Fruit fly (Drosophila melanogaster) whole organism, prepupa: Measurements from ENCODE around the gene CG10445.
A peak's percentile ranks its signal among the peaks of the same experiment; 100 is the strongest.

Source experiments
- Blimp-1 ChIP-seq: fragments of 200-800 bp; sonication (Bioruptor generic); optimal IDR thresholded peaks from 3 replicates; lab custom pipeline; 2017; ENCODE audit warnings: missing biosample characterization, missing genetic modification characterization, mild to moderate bottlenecking, moderate library complexity, missing genetic modification reagents
- CG10631 ChIP-seq: fragments of 200-800 bp; sonication (Bioruptor generic); optimal IDR thresholded peaks from 2 replicates; lab custom pipeline; 2016; ENCODE audit warnings: missing biosample characterization, missing genetic modification characterization
- CG11762 ChIP-seq: fragments of 200-800 bp; sonication (Bioruptor generic); optimal IDR thresholded peaks from 3 replicates; lab custom pipeline; 2016; ENCODE audit warnings: missing biosample characterization, missing genetic modification characterization; ENCODE audit not compliant: insufficient read depth
- CG11902 ChIP-seq: fragments of 200-800 bp; sonication (Bioruptor generic); optimal IDR thresholded peaks from 3 replicates; lab custom pipeline; 2016; ENCODE audit warnings: missing biosample characterization, missing genetic modification characterization
- CG15336 ChIP-seq: fragments of 200-800 bp; sonication (Bioruptor generic); IDR thresholded peaks from 2 replicates; pipeline ENCODE4 v1.3.6; 2022; ENCODE audit warnings: missing biosample characterization, missing genetic modification characterization
- CG1621 ChIP-seq: fragments of 200-800 bp; sonication (Bioruptor generic); optimal IDR thresholded peaks from 3 replicates; lab custom pipeline; 2018; ENCODE audit warnings: missing biosample characterization, mild to moderate bottlenecking, missing genetic modification characterization
- CG16779 ChIP-seq: fragments of 200-800 bp; sonication (Bioruptor generic); optimal IDR thresholded peaks from 3 replicates; lab custom pipeline; 2017; ENCODE audit warnings: missing biosample characterization, mild to moderate bottlenecking, missing genetic modification characterization
- CG3032 ChIP-seq: fragments of 200-800 bp; optimal IDR thresholded peaks from 2 replicates; lab custom pipeline; 2019; ENCODE audit warnings: missing biosample characterization, mild to moderate bottlenecking, missing genetic modification characterization, moderate library complexity
- CG31627 ChIP-seq: fragments of 200-800 bp; sonication (Bioruptor generic); optimal IDR thresholded peaks from 3 replicates; lab custom pipeline; 2016; ENCODE audit warnings: missing biosample characterization, missing genetic modification characterization
- CG32006 ChIP-seq: fragments of 200-800 bp; sonication (Bioruptor generic); optimal IDR thresholded peaks from 3 replicates; lab custom pipeline; 2017; ENCODE audit warnings: missing biosample characterization, mild to moderate bottlenecking, missing genetic modification characterization
- CG4318 ChIP-seq: fragments of 200-800 bp; sonication (Bioruptor generic); optimal IDR thresholded peaks from 3 replicates; lab custom pipeline; 2017; ENCODE audit warnings: missing biosample characterization, mild to moderate bottlenecking, missing genetic modification characterization
- CG6163 ChIP-seq: fragments of 200-800 bp; sonication (Bioruptor generic); IDR thresholded peaks from 3 replicates; pipeline ENCODE4 v1.3.6; 2022; ENCODE audit warnings: missing biosample characterization, missing genetic modification characterization
- CG6276 ChIP-seq: fragments of 200-800 bp; sonication (Bioruptor generic); optimal IDR thresholded peaks from 2 replicates; lab custom pipeline; 2017; ENCODE audit warnings: missing biosample characterization, mild to moderate bottlenecking, missing genetic modification characterization
- CG6808 ChIP-seq: fragments of 200-800 bp; sonication (Bioruptor generic); optimal IDR thresholded peaks from 3 replicates; lab custom pipeline; 2017; ENCODE audit warnings: missing biosample characterization, missing genetic modification characterization, mild to moderate bottlenecking, moderate library complexity, missing genetic modification reagents
- CG6854 ChIP-seq: fragments of 200-800 bp; sonication (Bioruptor generic); optimal IDR thresholded peaks from 2 replicates; lab custom pipeline; 2017; ENCODE audit warnings: missing biosample characterization, mild to moderate bottlenecking, missing genetic modification characterization
- CG7368 ChIP-seq: fragments of 200-800 bp; sonication (Bioruptor generic); optimal IDR thresholded peaks from 3 replicates; lab custom pipeline; 2016; ENCODE audit warnings: missing biosample characterization, missing genetic modification characterization
- CG8632 ChIP-seq: fragments of 200-800 bp; sonication (Bioruptor generic); optimal IDR thresholded peaks from 3 replicates; lab custom pipeline; 2016; ENCODE audit warnings: missing biosample characterization, missing genetic modification characterization
- Eip78C ChIP-seq: fragments of 200-800 bp; sonication (Bioruptor generic); peaks from one replicate; lab custom pipeline; 2016; ENCODE audit warnings: missing biosample characterization, missing genetic modification characterization
- Eip93F ChIP-seq: fragments of 200-800 bp; sonication (Bioruptor generic); optimal IDR thresholded peaks from 2 replicates; lab custom pipeline; 2016; ENCODE audit warnings: missing biosample characterization, mild to moderate bottlenecking, missing genetic modification characterization
- Hr38 ChIP-seq: sonication (Bioruptor generic); optimal IDR thresholded peaks from 2 replicates; lab custom pipeline; 2016; ENCODE audit warnings: missing biosample characterization, missing genetic modification characterization
- Hr4 ChIP-seq: fragments of 200-800 bp; sonication (Bioruptor generic); optimal IDR thresholded peaks from 3 replicates; lab custom pipeline; 2016; ENCODE audit warnings: missing biosample characterization, missing genetic modification characterization
- Lpt ChIP-seq: fragments of 200-800 bp; sonication (Bioruptor generic); optimal IDR thresholded peaks from 3 replicates; lab custom pipeline; 2016; ENCODE audit warnings: missing biosample characterization, missing genetic modification characterization
- Met ChIP-seq: fragments of 200-800 bp; sonication (Bioruptor generic); optimal IDR thresholded peaks from 3 replicates; lab custom pipeline; 2016; ENCODE audit warnings: missing biosample characterization, missing genetic modification characterization
- OdsH ChIP-seq: fragments of 200-800 bp; sonication (Bioruptor generic); optimal IDR thresholded peaks from 3 replicates; lab custom pipeline; 2016; ENCODE audit warnings: missing biosample characterization, missing genetic modification characterization
- Smox ChIP-seq: fragments of 200-800 bp; sonication (Bioruptor generic); optimal IDR thresholded peaks from 3 replicates; lab custom pipeline; 2016; ENCODE audit warnings: missing biosample characterization, missing genetic modification characterization
- Sox14 ChIP-seq: fragments of 200-800 bp; sonication (Bioruptor generic); optimal IDR thresholded peaks from 3 replicates; lab custom pipeline; 2016; ENCODE audit warnings: missing biosample characterization, missing genetic modification characterization
- acj6 ChIP-seq: fragments of 200-800 bp; sonication (Bioruptor generic); optimal IDR thresholded peaks from 3 replicates; lab custom pipeline; 2016; ENCODE audit warnings: missing biosample characterization, missing genetic modification characterization
- cyc ChIP-seq: fragments of 200-800 bp; sonication (Bioruptor generic); optimal IDR thresholded peaks from 3 replicates; lab custom pipeline; 2016; ENCODE audit warnings: missing biosample characterization, missing genetic modification characterization
- dac ChIP-seq: fragments of 200-800 bp; sonication (Bioruptor generic); optimal IDR thresholded peaks from 2 replicates; lab custom pipeline; 2017; ENCODE audit warnings: missing biosample characterization, mild to moderate bottlenecking, missing genetic modification characterization
- dsx ChIP-seq: fragments of 200-800 bp; optimal IDR thresholded peaks from 3 replicates; lab custom pipeline; 2019; ENCODE audit warnings: missing biosample characterization, mild to moderate bottlenecking, missing genetic modification characterization, moderate library complexity; ENCODE audit not compliant: poor library complexity, severe bottlenecking
- esn ChIP-seq: fragments of 200-800 bp; sonication (Bioruptor generic); optimal IDR thresholded peaks from 2 replicates; lab custom pipeline; 2016; ENCODE audit warnings: missing biosample characterization, mild to moderate bottlenecking, missing genetic modification characterization, moderate library complexity
- fd59A ChIP-seq: fragments of 200-800 bp; sonication (Bioruptor generic); optimal IDR thresholded peaks from 2 replicates; lab custom pipeline; 2017; ENCODE audit warnings: missing biosample characterization, mild to moderate bottlenecking, missing genetic modification characterization, missing genetic modification reagents
- fd85E ChIP-seq: fragments of 200-800 bp; sonication (Bioruptor generic); optimal IDR thresholded peaks from 3 replicates; lab custom pipeline; 2016; ENCODE audit warnings: missing biosample characterization, missing genetic modification characterization
- fkh ChIP-seq: fragments of 200-800 bp; sonication (Bioruptor generic); optimal IDR thresholded peaks from 3 replicates; lab custom pipeline; 2017; ENCODE audit warnings: missing biosample characterization, mild to moderate bottlenecking, missing genetic modification characterization, moderate library complexity
- lz ChIP-seq: fragments of 200-800 bp; sonication (Bioruptor generic); optimal IDR thresholded peaks from 3 replicates; lab custom pipeline; 2016; ENCODE audit warnings: missing biosample characterization, missing genetic modification characterization
- pdm3 ChIP-seq: fragments of 200-800 bp; sonication (Bioruptor generic); optimal IDR thresholded peaks from 3 replicates; lab custom pipeline; 2016; ENCODE audit warnings: missing biosample characterization, missing genetic modification characterization
- salr ChIP-seq, 2 experiments: fragments of 200-800 bp; sonication (Bioruptor generic); optimal IDR thresholded peaks; 3 replicates each; lab custom pipeline; 2016 to 2018; ENCODE audit warnings: missing biosample characterization in 2 of 2, missing genetic modification characterization in 2 of 2, mild to moderate bottlenecking in 1 of 2
- spab ChIP-seq: fragments of 200-800 bp; sonication (Bioruptor generic); optimal IDR thresholded peaks from 2 replicates; lab custom pipeline; 2017; ENCODE audit warnings: missing biosample characterization, mild to moderate bottlenecking, missing genetic modification characterization, missing genetic modification reagents
- svp ChIP-seq: fragments of 200-800 bp; sonication (Bioruptor generic); peaks from one replicate; lab custom pipeline; 2016; ENCODE audit warnings: missing biosample characterization, missing genetic modification characterization
- topi ChIP-seq: fragments of 200-800 bp; sonication (Bioruptor generic); optimal IDR thresholded peaks from 3 replicates; lab custom pipeline; 2016; ENCODE audit warnings: missing biosample characterization, missing genetic modification characterization

The CG10445 gene

DNA sequence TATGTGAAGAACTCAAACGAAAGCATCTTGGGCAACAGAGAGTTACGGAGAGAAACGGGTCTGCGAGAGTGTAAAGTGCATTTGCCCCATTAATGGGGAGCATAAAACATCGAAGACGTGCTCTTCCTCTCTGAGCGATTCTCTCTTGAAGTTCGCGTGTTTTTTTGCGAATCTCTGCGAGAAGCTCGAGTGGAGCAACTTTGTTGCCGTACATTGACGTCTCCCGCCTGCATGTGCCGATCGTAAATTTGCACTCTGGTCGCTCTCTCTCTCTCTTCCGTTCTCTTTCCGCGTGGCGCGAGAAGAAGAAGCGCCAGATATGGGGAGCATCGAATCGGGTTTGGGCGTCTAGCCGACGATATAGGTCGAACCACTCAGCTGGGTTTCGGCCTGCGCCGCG, 47.7 kb upstream of the CG10445 start (continued):
- TF ChIP-seq CG6276 (GFP tag; lab: Kevin White, UChicago) (no peak), CG31627 (GFP tag; lab: Kevin White, UChicago) (no peak), dsx (GFP tag; lab: Kevin White, UChicago) (peak; percentile 100), Hr38 (no peak), Sox14 (GFP tag; lab: Kevin White, UChicago) (no peak), Lpt (peak; percentile 51), CG4318 (no peak), fd85E (GFP tag; lab: Kevin White, UChicago) (no peak), Eip93F (no peak), CG6808 (GFP tag; lab: Kevin White, UChicago) (peak; percentile 28), CG7368 (GFP tag; lab: Kevin White, UChicago) (no peak), CG15336 (GFP tag; lab: Robert Waterston, UW) (peak; percentile 75), OdsH (GFP tag; lab: Kevin White, UChicago) (no peak), CG8632 (no peak), CG6854 (peak; percentile 83), CG1621 (tag; lab: Kevin White, UChicago) (no peak), cyc (GFP tag; lab: Kevin White, UChicago) (no peak), pdm3 (GFP tag; lab: Kevin White, UChicago) (no peak), CG10631 (GFP tag; lab: Kevin White, UChicago) (no peak), CG6163 (peak; percentile 49; the same call in 1 of the 3 replicates), Met (GFP tag; lab: Kevin White, UChicago) (no peak)

DNA sequence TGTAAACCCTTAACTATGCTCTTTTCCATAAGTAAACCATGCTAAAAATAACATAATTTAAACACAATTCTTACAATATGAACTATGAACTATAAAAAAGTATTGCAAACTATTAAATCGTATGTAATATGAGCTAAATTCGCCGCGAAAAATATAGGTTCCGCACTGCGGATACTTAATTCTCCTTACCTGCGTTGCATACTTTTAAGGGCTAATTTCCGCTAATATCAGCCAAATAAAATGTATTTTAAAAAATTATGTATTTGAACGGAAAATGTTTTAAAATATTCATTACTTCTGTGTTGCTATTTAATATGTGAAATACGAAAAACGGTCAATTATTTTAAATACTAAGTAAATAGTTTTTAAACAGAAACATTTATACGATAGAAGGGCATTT, 47.2 kb upstream of the CG10445 start, which contains the start of gene dsx:
Gene dsx (minus strand): TSS at position 62 of the 400 bp plus-strand sequence.
- TF ChIP-seq pdm3 (GFP tag; lab: Kevin White, UChicago) (peak; percentile 29), lz (GFP tag; lab: Kevin White, UChicago) (peak; percentile 29), OdsH (GFP tag; lab: Kevin White, UChicago) (peak; percentile 6), CG10631 (GFP tag; lab: Kevin White, UChicago) (peak; percentile 30), fd85E (GFP tag; lab: Kevin White, UChicago) (no peak), cyc (GFP tag; lab: Kevin White, UChicago) (peak; percentile 6), CG6163 (no peak), CG11902 (GFP tag; lab: Kevin White, UChicago) (peak; percentile 16), Met (GFP tag; lab: Kevin White, UChicago) (peak; percentile 35), CG6808 (GFP tag; lab: Kevin White, UChicago) (peak; percentile 35), Lpt (no peak), CG8632 (no peak), Smox (GFP tag; lab: Kevin White, UChicago) (peak; percentile 38), CG32006 (GFP tag; lab: Kevin White, UChicago) (peak; percentile 67), Eip78C (GFP tag; lab: Kevin White, UChicago) (peak; percentile 85), dac (GFP tag; lab: Kevin White, UChicago) (no peak), CG16779 (tag; lab: Kevin White, UChicago) (no peak), CG4318 (peak; percentile 52), fkh (GFP tag; lab: Kevin White, UChicago) (no peak), topi (GFP tag; lab: Kevin White, UChicago) (peak; percentile 5), svp (GFP tag; lab: Kevin White, UChicago) (no peak), Blimp-1 (GFP tag; lab: Kevin White, UChicago) (no peak), acj6 (peak; percentile 5), spab (GFP tag; lab: Kevin White, UChicago) (no peak), CG31627 (GFP tag; lab: Kevin White, UChicago) (peak; percentile 49), salr (GFP tag; optimal IDR thresholded peaks at IDR 0.05; lab: Kevin White, UChicago) (peak in 1 of 2 experiments; percentile 72), Hr4 (GFP tag; lab: Kevin White, UChicago) (peak; percentile 38), CG3032 (tag; lab: Kevin White, UChicago) (no peak), fd59A (GFP tag; lab: Kevin White, UChicago) (peak; percentile 30), Sox14 (GFP tag; lab: Kevin White, UChicago) (no peak), CG11762 (GFP tag; lab: Kevin White, UChicago) (no peak), esn (peak; percentile 49), CG1621 (tag; lab: Kevin White, UChicago) (no peak)
